Worm (Caenorhabditis elegans) whole organism, early embryonic: ENCODE measurements around the gene rpi-2.

Source experiments
- F13C5.2 ChIP-seq: sonication (generic microtip); optimal IDR thresholded peaks from 2 replicates; lab custom pipeline; 2017; ENCODE audit warnings: mild to moderate bottlenecking, missing genetic modification characterization, inconsistent platforms, missing compliant biosample characterization
- ama-1 ChIP-seq: fragments of 150-350 bp; optimal IDR thresholded peaks from 2 replicates; lab custom pipeline; 2014
- hmg-4 ChIP-seq: fragments of 200-800 bp; sonication (Bioruptor generic); optimal IDR thresholded peaks from 2 replicates; lab custom pipeline; 2018; ENCODE audit warnings: mild to moderate bottlenecking, missing genetic modification characterization, missing compliant biosample characterization
- pes-1 ChIP-seq: fragments of 200-800 bp; sonication (Bioruptor generic); IDR thresholded peaks from 2 replicates; pipeline ENCODE4 v1.3.6; 2022; ENCODE audit warnings: missing genetic modification reagents, missing genetic modification characterization, missing compliant biosample characterization
- scrt-1 ChIP-seq: fragments of 200-800 bp; sonication (Bioruptor generic); IDR thresholded peaks from 2 replicates; pipeline ENCODE4 v1.3.6; 2022; ENCODE audit warnings: missing genetic modification characterization, missing compliant biosample characterization
- tbx-37 ChIP-seq: fragments of 200-800 bp; sonication (Bioruptor generic); conservative IDR thresholded peaks from 2 replicates; pipeline ENCODE4 v1.3.6; 2022; ENCODE audit warnings: missing genetic modification reagents, missing genetic modification characterization, missing compliant biosample characterization
- tra-4 ChIP-seq: sonication (generic microtip); optimal IDR thresholded peaks from 2 replicates; lab custom pipeline; 2017; ENCODE audit warnings: missing genetic modification characterization, missing compliant biosample characterization

DNA sequence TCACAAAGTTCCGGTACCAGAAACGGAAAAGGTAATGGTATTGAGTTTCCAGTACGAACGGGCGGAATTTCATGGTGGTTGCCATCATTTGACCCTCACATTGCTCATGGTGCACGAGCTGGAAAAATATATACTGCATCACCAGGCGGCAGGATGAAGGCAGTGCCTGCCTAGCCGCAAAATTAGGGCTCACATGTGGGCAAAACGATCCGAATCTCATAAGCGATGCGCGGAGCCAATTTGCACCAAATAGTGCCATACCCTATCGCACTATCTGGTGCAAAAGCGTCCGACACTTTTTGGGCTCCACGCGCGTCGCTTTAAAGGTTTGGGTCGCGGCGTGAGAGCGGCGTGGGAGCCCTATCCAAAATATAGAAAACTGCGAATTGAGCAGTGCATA, 31.8 kb upstream of the rpi-2 start:
- TF ChIP-seq tbx-37 (GFP tag; lab: Robert Waterston, UW): no peak
- TF ChIP-seq F13C5.2 (tag; lab: Kevin White, UChicago): no peak
- TF ChIP-seq ama-1: no peak
- no peak for TF ChIP-seq scrt-1 (GFP tag; lab: Robert Waterston, UW)
- no peak for TF ChIP-seq pes-1 (GFP tag; lab: Robert Waterston, UW)
- no peak for TF ChIP-seq hmg-4 (GFP tag; lab: Kevin White, UChicago)
- TF ChIP-seq tra-4 (tag; lab: Kevin White, UChicago): no peak
